Worm (Caenorhabditis elegans) whole organism, young adult: ENCODE data around the gene srh-1.

ENCODE experiments used
- B0019.2 ChIP-seq: fragments of 200-800 bp; sonication (Bioruptor generic); conservative IDR thresholded peaks from 2 replicates; pipeline ENCODE4 v1.3.6; 2022; ENCODE audit warnings: missing genetic modification reagents, missing genetic modification characterization, missing compliant biosample characterization
- B0336.3 ChIP-seq: fragments of 200-800 bp; sonication (Bioruptor generic); IDR thresholded peaks from 2 replicates; pipeline ENCODE4 v1.3.6; 2022; ENCODE audit warnings: missing genetic modification characterization, missing compliant biosample characterization
- D2030.7 ChIP-seq: fragments of 200-800 bp; sonication (Bioruptor generic); IDR thresholded peaks from 2 replicates; pipeline ENCODE4 v1.3.6; 2022; ENCODE audit warnings: missing genetic modification reagents, missing genetic modification characterization, missing compliant biosample characterization
- F10E7.11 ChIP-seq: sonication (generic microtip); optimal IDR thresholded peaks from 2 replicates; lab custom pipeline; 2017; ENCODE audit warnings: mild to moderate bottlenecking, missing genetic modification characterization, moderate library complexity, missing compliant biosample characterization
- F23B12.7 ChIP-seq: sonication (generic microtip); optimal IDR thresholded peaks from 2 replicates; lab custom pipeline; 2017; ENCODE audit warnings: missing genetic modification characterization, mild to moderate bottlenecking, missing compliant biosample characterization, antibody characterized with exemption, moderate library complexity; ENCODE audit not compliant: insufficient read depth
- F39B2.1 ChIP-seq: fragments of 200-800 bp; sonication (Bioruptor generic); IDR thresholded peaks from 2 replicates; pipeline ENCODE4 v1.3.6; 2022; ENCODE audit warnings: missing genetic modification reagents, missing genetic modification characterization, missing compliant biosample characterization
- F52B5.7 ChIP-seq: sonication (generic microtip); optimal IDR thresholded peaks from 2 replicates; lab custom pipeline; 2016; ENCODE audit warnings: mild to moderate bottlenecking, missing genetic modification characterization, missing compliant biosample characterization
- F55B11.4 ChIP-seq: sonication (generic microtip); optimal IDR thresholded peaks from 2 replicates; lab custom pipeline; 2016; ENCODE audit warnings: missing compliant biosample characterization, missing genetic modification characterization, borderline replicate concordance; ENCODE audit not compliant: insufficient read depth
- F57C9.4 ChIP-seq: sonication (generic microtip); optimal IDR thresholded peaks from 2 replicates; lab custom pipeline; 2017; ENCODE audit warnings: mild to moderate bottlenecking, missing genetic modification characterization, missing compliant biosample characterization
- Y53F4B.3 ChIP-seq: fragments of 200-800 bp; sonication (Bioruptor generic); IDR thresholded peaks from 2 replicates; pipeline ENCODE4 v1.3.6; 2022; ENCODE audit warnings: missing genetic modification reagents, missing genetic modification characterization, missing compliant biosample characterization
- Y53G8AR.9 ChIP-seq: fragments of 200-800 bp; sonication (Bioruptor generic); conservative IDR thresholded peaks from 2 replicates; pipeline ENCODE4 v1.3.6; 2022; ENCODE audit warnings: missing genetic modification reagents, missing genetic modification characterization, missing compliant biosample characterization
- Y56A3A.18 ChIP-seq: fragments of 200-800 bp; sonication (Bioruptor generic); IDR thresholded peaks from 2 replicates; pipeline ENCODE4 v1.3.6; 2022; ENCODE audit warnings: missing genetic modification reagents, missing genetic modification characterization, missing compliant biosample characterization
- ZK185.1 ChIP-seq: sonication (generic microtip); optimal IDR thresholded peaks from 2 replicates; lab custom pipeline; 2016; ENCODE audit warnings: mild to moderate bottlenecking, missing genetic modification characterization, missing compliant biosample characterization; ENCODE audit not compliant: poor library complexity, severe bottlenecking
- akir-1 ChIP-seq: fragments of 200-800 bp; sonication (Bioruptor generic); optimal IDR thresholded peaks from 2 replicates; lab custom pipeline; 2018; ENCODE audit warnings: mild to moderate bottlenecking, missing genetic modification characterization, moderate library complexity, missing compliant biosample characterization
- ama-1 ChIP-seq, 3 experiments: fragments of 150-350 bp in 1 of 3; sonication (generic microtip) in 2 of 3; optimal IDR thresholded peaks; 2 replicates each; lab custom pipeline; 2014 to 2018; ENCODE audit warnings: missing biosample characterization in 2 of 3, missing genetic modification characterization in 2 of 3, missing genetic modification reagents in 2 of 3
- aptf-3 ChIP-seq: fragments of 200-800 bp; sonication (Bioruptor generic); IDR thresholded peaks from 2 replicates; pipeline ENCODE4 v1.3.6; 2022; ENCODE audit warnings: missing genetic modification characterization, missing compliant biosample characterization
- attf-3 ChIP-seq: fragments of 200-800 bp; sonication (Bioruptor generic); conservative IDR thresholded peaks from 2 replicates; pipeline ENCODE4 v1.3.6; 2022; ENCODE audit warnings: missing genetic modification reagents, missing genetic modification characterization, missing compliant biosample characterization
- bed-2 ChIP-seq: fragments of 200-800 bp; sonication (Bioruptor generic); IDR thresholded peaks from 2 replicates; pipeline ENCODE4 v1.3.6; 2022; ENCODE audit warnings: missing genetic modification reagents, missing genetic modification characterization, missing compliant biosample characterization
- ceh-100 ChIP-seq: fragments of 200-800 bp; sonication (Bioruptor generic); IDR thresholded peaks from 2 replicates; pipeline ENCODE4 v1.3.6; 2022; ENCODE audit warnings: missing genetic modification reagents, missing genetic modification characterization, missing compliant biosample characterization
- ceh-79 ChIP-seq: sonication (generic microtip); optimal IDR thresholded peaks from 2 replicates; lab custom pipeline; 2017; ENCODE audit warnings: mild to moderate bottlenecking, missing genetic modification characterization, missing compliant biosample characterization
- chd-7 ChIP-seq: sonication (generic microtip); optimal IDR thresholded peaks from 2 replicates; lab custom pipeline; 2016; ENCODE audit warnings: mild to moderate bottlenecking, missing genetic modification characterization, moderate library complexity, missing compliant biosample characterization
- die-1 ChIP-seq: sonication (generic microtip); optimal IDR thresholded peaks from 2 replicates; lab custom pipeline; 2016; ENCODE audit warnings: missing genotype, mild to moderate bottlenecking, missing genetic modification characterization, missing compliant biosample characterization
- dpff-1 ChIP-seq: sonication (generic microtip); optimal IDR thresholded peaks from 2 replicates; lab custom pipeline; 2017; ENCODE audit warnings: mild to moderate bottlenecking, missing genetic modification characterization, missing compliant biosample characterization
- egl-18 ChIP-seq: fragments of 200-800 bp; sonication (Bioruptor generic); IDR thresholded peaks from 2 replicates; pipeline ENCODE4 v1.3.6; 2022; ENCODE audit warnings: missing genetic modification reagents, missing genetic modification characterization, missing compliant biosample characterization
- him-1 ChIP-seq: sonication (generic microtip); optimal IDR thresholded peaks from 2 replicates; lab custom pipeline; 2016; ENCODE audit warnings: missing genotype, missing genetic modification reagents, missing genetic modification characterization, missing compliant biosample characterization
- hlh-12 ChIP-seq: sonication (generic microtip); optimal IDR thresholded peaks from 2 replicates; lab custom pipeline; 2016; ENCODE audit warnings: missing genetic modification characterization, missing compliant biosample characterization
- hmg-1.2 ChIP-seq: fragments of 200-800 bp; sonication (Bioruptor generic); IDR thresholded peaks from 2 replicates; pipeline ENCODE4 v1.3.6; 2022; ENCODE audit warnings: missing genetic modification reagents, missing genetic modification characterization, missing compliant biosample characterization
- hrde-1 ChIP-seq: sonication (generic microtip); optimal IDR thresholded peaks from 2 replicates; lab custom pipeline; 2016; ENCODE audit warnings: missing genetic modification characterization, mild to moderate bottlenecking, missing compliant biosample characterization, moderate library complexity, missing genotype, missing genetic modification reagents, borderline replicate concordance
- let-526 ChIP-seq: fragments of 200-800 bp; sonication (Bioruptor generic); IDR thresholded peaks from 2 replicates; pipeline ENCODE4 v1.3.6; 2022; ENCODE audit warnings: missing genetic modification reagents, missing genetic modification characterization, missing compliant biosample characterization
- lin-54 ChIP-seq: fragments of 200-800 bp; sonication (Bioruptor generic); optimal IDR thresholded peaks from 2 replicates; lab custom pipeline; 2018; ENCODE audit warnings: mild to moderate bottlenecking, missing genetic modification characterization, missing compliant biosample characterization
- lsl-1 ChIP-seq: fragments of 200-800 bp; sonication (Bioruptor generic); optimal IDR thresholded peaks from 2 replicates; lab custom pipeline; 2018; ENCODE audit warnings: mild to moderate bottlenecking, missing genetic modification characterization, moderate library complexity, missing compliant biosample characterization
- lsy-27 ChIP-seq: sonication (generic microtip); optimal IDR thresholded peaks from 2 replicates; lab custom pipeline; 2017; ENCODE audit warnings: missing genetic modification characterization, mild to moderate bottlenecking, missing compliant biosample characterization, antibody characterized with exemption, missing genotype, borderline replicate concordance; ENCODE audit not compliant: insufficient read depth
- nfya-1 ChIP-seq: sonication (generic microtip); optimal IDR thresholded peaks from 2 replicates; lab custom pipeline; 2017; ENCODE audit warnings: antibody characterized with exemption, missing compliant biosample characterization, missing genetic modification characterization, borderline replicate concordance; ENCODE audit not compliant: insufficient read depth
- nhr-27 ChIP-seq: fragments of 200-800 bp; sonication (Bioruptor generic); optimal IDR thresholded peaks from 2 replicates; lab custom pipeline; 2018; ENCODE audit warnings: mild to moderate bottlenecking, missing genetic modification characterization, moderate library complexity, missing compliant biosample characterization
- pbrm-1 ChIP-seq: fragments of 200-800 bp; sonication (Bioruptor generic); IDR thresholded peaks from 2 replicates; pipeline ENCODE4 v1.3.6; 2022; ENCODE audit warnings: missing genetic modification reagents, missing genetic modification characterization, missing compliant biosample characterization
- pha-4 ChIP-seq: fragments of 150-350 bp; sonication (generic microtip); optimal IDR thresholded peaks from 2 replicates; lab custom pipeline; 2014; ENCODE audit warnings: missing biosample characterization, missing genetic modification reagents, missing genetic modification characterization
- rcor-1 ChIP-seq: fragments of 200-800 bp; sonication (Bioruptor generic); IDR thresholded peaks from 2 replicates; pipeline ENCODE4 v1.3.6; 2022; ENCODE audit warnings: missing genetic modification reagents, missing genetic modification characterization, missing compliant biosample characterization
- rpc-1 ChIP-seq, 2 experiments: fragments of 150-350 bp in 1 of 2; sonication (generic microtip) in 1 of 2; optimal IDR thresholded peaks; 2 replicates each; lab custom pipeline; 2014 to 2018; ENCODE audit warnings: missing biosample characterization in 1 of 2, missing genetic modification characterization in 1 of 2, missing genetic modification reagents in 1 of 2, missing genotype in 1 of 2
- sdz-38 ChIP-seq: sonication (generic microtip); optimal IDR thresholded peaks from 2 replicates; lab custom pipeline; 2016; ENCODE audit warnings: missing genotype, missing genetic modification characterization, missing compliant biosample characterization
- snpc-4 ChIP-seq, 5 experiments: fragments of 150-350 bp in 1 of 5; sonication (generic microtip) in 4 of 5; optimal IDR thresholded peaks; 2 replicates each; lab custom pipeline; 2014 to 2018; ENCODE audit warnings: missing genetic modification characterization in 5 of 5, missing biosample characterization in 3 of 5, antibody characterized with exemption in 2 of 5, mild to moderate bottlenecking in 2 of 5, missing compliant biosample characterization in 2 of 5, missing genotype in 2 of 5, moderate library complexity in 2 of 5, missing genetic modification reagents in 1 of 5
- sptf-2 ChIP-seq: fragments of 200-800 bp; sonication (Bioruptor generic); optimal IDR thresholded peaks from 2 replicates; lab custom pipeline; 2018; ENCODE audit warnings: mild to moderate bottlenecking, missing genetic modification characterization, missing compliant biosample characterization
- unc-130 ChIP-seq: sonication (generic microtip); optimal IDR thresholded peaks from 2 replicates; lab custom pipeline; 2016; ENCODE audit warnings: missing genetic modification reagents, missing genetic modification characterization, missing compliant biosample characterization
- unc-62 ChIP-seq: fragments of 150-350 bp; optimal IDR thresholded peaks from 2 replicates; lab custom pipeline; 2014; ENCODE audit warnings: missing biosample characterization, missing genetic modification reagents, missing genetic modification characterization
- zfh-2 ChIP-seq: fragments of 200-800 bp; sonication (Bioruptor generic); conservative IDR thresholded peaks from 2 replicates; pipeline ENCODE4 v1.3.6; 2022; ENCODE audit warnings: missing genetic modification reagents, missing genetic modification characterization, missing compliant biosample characterization
- ztf-22 ChIP-seq: fragments of 200-800 bp; sonication (Bioruptor generic); optimal IDR thresholded peaks from 2 replicates; lab custom pipeline; 2018; ENCODE audit warnings: mild to moderate bottlenecking, missing genetic modification characterization, moderate library complexity, missing compliant biosample characterization
- ztf-25 ChIP-seq: fragments of 200-800 bp; sonication (Bioruptor generic); IDR thresholded peaks from 2 replicates; pipeline ENCODE4 v1.3.6; 2022; ENCODE audit warnings: missing genetic modification reagents, missing genetic modification characterization, missing compliant biosample characterization

Gene srh-1

DNA sequence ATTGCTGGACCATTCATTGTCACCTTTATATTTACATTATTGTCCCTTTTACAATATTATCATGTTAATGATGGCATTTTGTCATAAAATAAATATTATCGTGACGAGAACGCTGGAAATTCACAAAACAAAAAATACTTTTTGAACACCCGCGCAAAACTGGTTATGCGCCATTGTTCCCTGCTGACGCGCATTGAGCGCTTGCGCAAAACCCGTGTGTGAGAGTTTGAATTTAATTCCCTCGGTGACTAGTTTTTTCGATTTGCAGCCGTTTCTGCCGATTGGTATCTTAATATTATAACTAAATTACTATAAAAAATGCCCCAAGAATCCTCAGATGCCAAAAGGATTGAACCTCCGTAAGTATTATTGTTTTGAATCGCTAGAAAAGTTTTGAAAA is 35.8 kb downstream of the srh-1 start, which contains the start of gene pafo-1 (continued):
- no peak for TF ChIP-seq F52B5.7
- no peak for TF ChIP-seq Y53F4B.3 (GFP tag; lab: Robert Waterston, UW)
- no peak for TF ChIP-seq akir-1 (GFP tag; lab: Kevin White, UChicago)
- no peak for TF ChIP-seq ama-1 (optimal IDR thresholded peaks at IDR 0.05; lab: Kevin White, UChicago)
- no peak for TF ChIP-seq ama-1 (GFP tag; optimal IDR thresholded peaks at IDR 0.05; lab: Kevin White, UChicago)
- TF ChIP-seq dpff-1 (tag; lab: Kevin White, UChicago), result no peak
- peak; percentile 100 for TF ChIP-seq lin-54
- TF ChIP-seq Y56A3A.18 (GFP tag; lab: Robert Waterston, UW), result peak; percentile 82; the same call in 1 of the 2 replicates
- peak; percentile 57 for TF ChIP-seq hrde-1 (tag; lab: Kevin White, UChicago)
- TF ChIP-seq hlh-12, result no peak
- TF ChIP-seq nhr-27 (tag; lab: Kevin White, UChicago), result no peak
- TF ChIP-seq die-1 (tag; lab: Kevin White, UChicago), result no peak
- peak; percentile 84 for TF ChIP-seq ceh-100 (GFP tag; lab: Robert Waterston, UW)
- no peak for TF ChIP-seq aptf-3 (GFP tag; lab: Robert Waterston, UW)
- TF ChIP-seq let-526 (GFP tag; lab: Robert Waterston, UW), result peak; percentile 64; the same call in 1 of the 2 replicates
- TF ChIP-seq rcor-1 (GFP tag; lab: Robert Waterston, UW), result peak; percentile 88
- TF ChIP-seq hmg-1.2 (GFP tag; lab: Robert Waterston, UW), result peak; percentile 64
- no peak for TF ChIP-seq sdz-38 (tag; lab: Kevin White, UChicago)
- TF ChIP-seq snpc-4 (GFP tag; optimal IDR thresholded peaks at IDR 0.05; lab: Kevin White, UChicago), result peak; percentile 41
- peak; percentile 40 to 85 (median 67) for TF ChIP-seq snpc-4 (tag; optimal IDR thresholded peaks at IDR 0.05; lab: Kevin White, UChicago)
- peak; percentile 30 for TF ChIP-seq F23B12.7 (tag; lab: Kevin White, UChicago)
- TF ChIP-seq Y53G8AR.9 (GFP tag; lab: Robert Waterston, UW), result peak; percentile 91
- TF ChIP-seq chd-7 (tag; lab: Kevin White, UChicago), result peak; percentile 7
- no peak for TF ChIP-seq lsy-27 (tag; lab: Kevin White, UChicago)
- no peak for TF ChIP-seq F57C9.4 (tag; lab: Kevin White, UChicago)
- peak; percentile 91 for TF ChIP-seq pbrm-1
- TF ChIP-seq rpc-1 (optimal IDR thresholded peaks at IDR 0.05; lab: Kevin White, UChicago), result no peak
- no peak for TF ChIP-seq rpc-1 (tag; optimal IDR thresholded peaks at IDR 0.05; lab: Kevin White, UChicago)
- peak; percentile 88 for TF ChIP-seq ZK185.1 (tag; lab: Kevin White, UChicago)
- TF ChIP-seq D2030.7, result peak; percentile 85
- peak; percentile 10 for TF ChIP-seq F10E7.11 (tag; lab: Kevin White, UChicago)
- TF ChIP-seq F55B11.4 (tag; lab: Kevin White, UChicago), result no peak
- no peak for TF ChIP-seq sptf-2 (GFP tag; lab: Kevin White, UChicago)
- no peak for TF ChIP-seq unc-62 (GFP tag; lab: Kevin White, UChicago)
- TF ChIP-seq B0336.3 (GFP tag; lab: Robert Waterston, UW), result peak; percentile 92
- peak; percentile 56 for TF ChIP-seq him-1 (tag; lab: Kevin White, UChicago)
- peak; percentile 62; the same call in 1 of the 2 replicates for TF ChIP-seq attf-3
- TF ChIP-seq ceh-79 (tag; lab: Kevin White, UChicago), result no peak
- TF ChIP-seq ztf-25 (GFP tag; lab: Robert Waterston, UW), result 0 out of 2 replicates have a peak, but pooled peaks have one; percentile 58
- peak; percentile 57 for TF ChIP-seq unc-130 (GFP tag; lab: Kevin White, UChicago)
- no peak for TF ChIP-seq bed-2 (GFP tag; lab: Robert Waterston, UW)
- peak; percentile 72 for TF ChIP-seq lsl-1 (GFP tag; lab: Kevin White, UChicago)
- TF ChIP-seq F39B2.1, result no peak
- TF ChIP-seq B0019.2, result no peak
- TF ChIP-seq zfh-2 (GFP tag; lab: Robert Waterston, UW), result no peak
- no peak for TF ChIP-seq egl-18
- TF ChIP-seq nfya-1, result no peak
- TF ChIP-seq pha-4 (tag; lab: Kevin White, UChicago), result peak; percentile 16
- no peak for TF ChIP-seq ztf-22 (GFP tag; lab: Kevin White, UChicago)
